Fruit fly (Drosophila melanogaster) whole organism, embryonic: ENCODE measurements around the gene CG34353.
A peak's percentile ranks its signal among the peaks of the same experiment; 100 is the strongest.

Source experiments
- Asciz ChIP-seq: fragments of 200-800 bp; sonication (Bioruptor generic); optimal IDR thresholded peaks from 2 replicates; lab custom pipeline; 2017; ENCODE audit warnings: missing biosample characterization, mild to moderate bottlenecking, missing genetic modification characterization, missing genetic modification reagents
- CG10209 ChIP-seq: fragments of 200-800 bp; sonication (Bioruptor generic); optimal IDR thresholded peaks from 3 replicates; lab custom pipeline; 2017; ENCODE audit warnings: missing biosample characterization, mild to moderate bottlenecking, missing genetic modification characterization, missing genetic modification reagents
- CG12104 ChIP-seq: fragments of 200-800 bp; sonication (Bioruptor generic); optimal IDR thresholded peaks from 3 replicates; lab custom pipeline; 2016; ENCODE audit warnings: missing biosample characterization, missing genetic modification characterization
- CG13775 ChIP-seq: fragments of 200-800 bp; sonication (Bioruptor generic); optimal IDR thresholded peaks from 3 replicates; lab custom pipeline; 2017; ENCODE audit warnings: missing biosample characterization, mild to moderate bottlenecking, missing genetic modification characterization
- CG1529 ChIP-seq: fragments of 200-800 bp; sonication (Bioruptor generic); optimal IDR thresholded peaks from 3 replicates; lab custom pipeline; 2018; ENCODE audit warnings: missing biosample characterization, missing genetic modification characterization
- CG15514 ChIP-seq: fragments of 200-800 bp; sonication (Bioruptor generic); optimal IDR thresholded peaks from 3 replicates; lab custom pipeline; 2017; ENCODE audit warnings: missing biosample characterization, missing genetic modification characterization, mild to moderate bottlenecking, moderate library complexity, missing genetic modification reagents
- CG16815 ChIP-seq: fragments of 200-800 bp; sonication (Bioruptor generic); optimal IDR thresholded peaks from 3 replicates; lab custom pipeline; 2017; ENCODE audit warnings: missing biosample characterization, mild to moderate bottlenecking, missing genetic modification characterization
- CG17186 ChIP-seq: fragments of 200-800 bp; sonication (Bioruptor generic); optimal IDR thresholded peaks from 3 replicates; lab custom pipeline; 2017; ENCODE audit warnings: missing biosample characterization, missing genetic modification reagents, missing genetic modification characterization
- CG18262 ChIP-seq: fragments of 200-800 bp; optimal IDR thresholded peaks from 3 replicates; lab custom pipeline; 2019; ENCODE audit warnings: missing biosample characterization, mild to moderate bottlenecking, missing genetic modification characterization, moderate library complexity
- CG18599 ChIP-seq: fragments of 200-800 bp; sonication (Bioruptor generic); optimal IDR thresholded peaks from 3 replicates; lab custom pipeline; 2017; ENCODE audit warnings: missing biosample characterization, missing genetic modification characterization, mild to moderate bottlenecking, moderate library complexity, missing genetic modification reagents
- CG32767 ChIP-seq: fragments of 200-800 bp; sonication (Bioruptor generic); IDR thresholded peaks from 2 replicates; pipeline ENCODE4 v1.3.6; 2022; ENCODE audit warnings: missing biosample characterization, missing genetic modification characterization
- CG3847 ChIP-seq: fragments of 200-800 bp; sonication (Bioruptor generic); IDR thresholded peaks from 2 replicates; pipeline ENCODE4 v1.3.6; 2022; ENCODE audit warnings: missing biosample characterization, missing genetic modification characterization
- CG4282 ChIP-seq: fragments of 200-800 bp; sonication (Bioruptor generic); optimal IDR thresholded peaks from 2 replicates; lab custom pipeline; 2016; ENCODE audit warnings: missing biosample characterization, missing genetic modification characterization
- CG4424 ChIP-seq: fragments of 200-800 bp; sonication (Bioruptor generic); optimal IDR thresholded peaks from 3 replicates; lab custom pipeline; 2016; ENCODE audit warnings: missing biosample characterization, missing genetic modification characterization
- CG6654 ChIP-seq: fragments of 200-800 bp; sonication (Bioruptor generic); optimal IDR thresholded peaks from 2 replicates; lab custom pipeline; 2017; ENCODE audit warnings: missing biosample characterization, mild to moderate bottlenecking, missing genetic modification characterization
- CG7928 ChIP-seq: fragments of 200-800 bp; sonication (Bioruptor generic); optimal IDR thresholded peaks from 2 replicates; lab custom pipeline; 2017; ENCODE audit warnings: missing biosample characterization, mild to moderate bottlenecking, missing genetic modification characterization
- CG8924 ChIP-seq: fragments of 200-800 bp; optimal IDR thresholded peaks from 3 replicates; lab custom pipeline; 2019; ENCODE audit warnings: missing biosample characterization, mild to moderate bottlenecking, missing genetic modification characterization, moderate library complexity
- CG9215 ChIP-seq: fragments of 200-800 bp; sonication (Bioruptor generic); IDR thresholded peaks from 2 replicates; pipeline ENCODE4 v1.3.6; 2022; ENCODE audit warnings: missing biosample characterization, missing genetic modification characterization
- CG9876 ChIP-seq: fragments of 200-800 bp; sonication (Bioruptor generic); optimal IDR thresholded peaks from 2 replicates; lab custom pipeline; 2016; ENCODE audit warnings: missing biosample characterization, missing genetic modification characterization
- CoRest ChIP-seq: fragments of 200-800 bp; sonication (Bioruptor generic); optimal IDR thresholded peaks from 3 replicates; lab custom pipeline; 2018; ENCODE audit warnings: missing biosample characterization, mild to moderate bottlenecking, missing genetic modification characterization, moderate library complexity
- Deaf1 ChIP-seq: fragments of 200-800 bp; optimal IDR thresholded peaks from 3 replicates; lab custom pipeline; 2019; ENCODE audit warnings: missing biosample characterization, mild to moderate bottlenecking, missing genetic modification characterization, moderate library complexity
- Doc2 ChIP-seq: fragments of 200-800 bp; sonication (Bioruptor generic); IDR thresholded peaks from 2 replicates; pipeline ENCODE4 v1.3.6; 2022; ENCODE audit warnings: missing biosample characterization, missing genetic modification characterization
- HHEX ChIP-seq: fragments of 200-800 bp; sonication (Bioruptor generic); optimal IDR thresholded peaks from 3 replicates; lab custom pipeline; 2017; ENCODE audit warnings: missing biosample characterization, mild to moderate bottlenecking, missing genetic modification characterization, missing genetic modification reagents
- Hr39 ChIP-seq: fragments of >200 bp; optimal IDR thresholded peaks from 2 replicates; lab custom pipeline; 2017
- Lpt ChIP-seq: fragments of >200 bp; optimal IDR thresholded peaks from 2 replicates; lab custom pipeline; 2018; ENCODE audit warnings: missing biosample characterization, missing genetic modification characterization
- Nf-YC ChIP-seq: fragments of 200-800 bp; optimal IDR thresholded peaks from 3 replicates; lab custom pipeline; 2019; ENCODE audit warnings: missing biosample characterization, mild to moderate bottlenecking, missing genetic modification characterization, moderate library complexity
- Pdp1 ChIP-seq, 2 experiments: fragments of 200-800 bp; sonication (Bioruptor generic); optimal IDR thresholded peaks; 3 replicates each; lab custom pipeline; 2016; ENCODE audit warnings: missing biosample characterization in 2 of 2, missing genetic modification characterization in 2 of 2, mild to moderate bottlenecking in 1 of 2, moderate library complexity in 1 of 2
- Rfx ChIP-seq: fragments of 200-800 bp; sonication (Bioruptor generic); IDR thresholded peaks from 2 replicates; pipeline ENCODE4 v1.3.6; 2022; ENCODE audit warnings: missing biosample characterization, missing genetic modification characterization
- Spps ChIP-seq: fragments of 200-800 bp; sonication (Bioruptor generic); optimal IDR thresholded peaks from 2 replicates; lab custom pipeline; 2018; ENCODE audit warnings: missing biosample characterization, mild to moderate bottlenecking, missing genetic modification characterization
- YL-1 ChIP-seq: fragments of 200-800 bp; sonication (Bioruptor generic); optimal IDR thresholded peaks from 3 replicates; lab custom pipeline; 2017; ENCODE audit warnings: missing biosample characterization, mild to moderate bottlenecking, missing genetic modification characterization
- ac ChIP-seq: fragments of 200-800 bp; sonication (Bioruptor generic); optimal IDR thresholded peaks from 3 replicates; lab custom pipeline; 2017; ENCODE audit warnings: missing biosample characterization, mild to moderate bottlenecking, missing genetic modification characterization
- bsh ChIP-seq, 2 experiments: fragments of 200-800 bp; sonication (Bioruptor generic); optimal IDR thresholded peaks; 2 replicates each; lab custom pipeline; 2017 to 2018; ENCODE audit warnings: mild to moderate bottlenecking in 2 of 2, missing biosample characterization in 2 of 2, missing genetic modification characterization in 2 of 2, moderate library complexity in 1 of 2
- cad ChIP-seq: fragments of >200 bp; optimal IDR thresholded peaks from 2 replicates; lab custom pipeline; 2017; ENCODE audit warnings: missing biosample characterization, missing genetic modification characterization
- cato ChIP-seq: fragments of 200-800 bp; sonication (Bioruptor generic); optimal IDR thresholded peaks from 2 replicates; lab custom pipeline; 2016; ENCODE audit warnings: missing biosample characterization, missing genetic modification characterization, borderline replicate concordance
- croc ChIP-seq: fragments of 200-800 bp; sonication (Bioruptor generic); conservative IDR thresholded peaks from 3 replicates; pipeline ENCODE4 v1.3.6; 2022; ENCODE audit warnings: missing biosample characterization, missing genetic modification characterization
- crol ChIP-seq: fragments of 200-800 bp; sonication (Bioruptor generic); IDR thresholded peaks from 2 replicates; pipeline ENCODE4 v1.3.6; 2022; ENCODE audit warnings: missing biosample characterization, missing genetic modification characterization
- dimm ChIP-seq: fragments of 200-800 bp; sonication (Bioruptor generic); IDR thresholded peaks from 2 replicates; pipeline ENCODE4 v1.3.6; 2022; ENCODE audit warnings: missing biosample characterization, missing genetic modification characterization
- dpn ChIP-seq, 2 experiments: fragments of 200-800 bp; sonication (Bioruptor generic); optimal IDR thresholded peaks; 3 replicates each; lab custom pipeline; 2016; ENCODE audit warnings: missing biosample characterization in 2 of 2, missing genetic modification characterization in 2 of 2
- eyg ChIP-seq: fragments of 200-800 bp; sonication (Bioruptor generic); optimal IDR thresholded peaks from 3 replicates; lab custom pipeline; 2016; ENCODE audit warnings: missing biosample characterization, missing genetic modification characterization
- grau ChIP-seq: fragments of 200-800 bp; optimal IDR thresholded peaks from 3 replicates; lab custom pipeline; 2019; ENCODE audit warnings: missing biosample characterization, mild to moderate bottlenecking, missing genetic modification characterization, moderate library complexity
- jumu ChIP-seq: fragments of 200-800 bp; sonication (Bioruptor generic); optimal IDR thresholded peaks from 3 replicates; lab custom pipeline; 2016; ENCODE audit warnings: missing biosample characterization, missing genetic modification characterization
- lbe ChIP-seq: fragments of 200-800 bp; sonication (Bioruptor generic); optimal IDR thresholded peaks from 2 replicates; lab custom pipeline; 2016; ENCODE audit warnings: missing biosample characterization, mild to moderate bottlenecking, missing genetic modification characterization
- lilli ChIP-seq: fragments of 200-800 bp; sonication (Bioruptor generic); optimal IDR thresholded peaks from 3 replicates; lab custom pipeline; 2016; ENCODE audit warnings: missing biosample characterization, missing genetic modification characterization
- phol ChIP-seq: fragments of 200-800 bp; sonication (Bioruptor generic); optimal IDR thresholded peaks from 3 replicates; lab custom pipeline; 2018; ENCODE audit warnings: missing biosample characterization, mild to moderate bottlenecking, missing genetic modification characterization, moderate library complexity
- rib ChIP-seq: fragments of 200-800 bp; sonication (Bioruptor generic); IDR thresholded peaks from 2 replicates; pipeline ENCODE4 v1.3.6; 2022; ENCODE audit warnings: missing biosample characterization, missing genetic modification characterization
- sens-2 ChIP-seq: fragments of 200-800 bp; sonication (Bioruptor generic); IDR thresholded peaks from 2 replicates; pipeline ENCODE4 v1.3.6; 2022; ENCODE audit warnings: missing biosample characterization, missing genetic modification characterization
- trem ChIP-seq: fragments of 200-800 bp; optimal IDR thresholded peaks from 3 replicates; lab custom pipeline; 2019; ENCODE audit warnings: missing biosample characterization, mild to moderate bottlenecking, missing genetic modification characterization, moderate library complexity
- tup ChIP-seq: fragments of 200-800 bp; sonication (Bioruptor generic); optimal IDR thresholded peaks from 2 replicates; lab custom pipeline; 2016; ENCODE audit warnings: missing biosample characterization, mild to moderate bottlenecking, missing genetic modification characterization, moderate library complexity
- unc-4 ChIP-seq: fragments of 200-800 bp; sonication (Bioruptor generic); IDR thresholded peaks from 2 replicates; pipeline ENCODE4 v1.3.6; 2022; ENCODE audit warnings: missing biosample characterization, missing genetic modification characterization; ENCODE audit not compliant: partially characterized antibody
- wek ChIP-seq: fragments of 200-800 bp; sonication (Bioruptor generic); optimal IDR thresholded peaks from 3 replicates; lab custom pipeline; 2018; ENCODE audit warnings: missing biosample characterization, mild to moderate bottlenecking, missing genetic modification characterization, moderate library complexity
- zen2 ChIP-seq: fragments of 200-800 bp; sonication (Bioruptor generic); IDR thresholded peaks from 3 replicates; pipeline ENCODE4 v1.3.6; 2022; ENCODE audit warnings: missing biosample characterization, missing genetic modification characterization; ENCODE audit not compliant: partially characterized antibody

CG34353 gene

dm6 chr3R:27948421-27948906, 42.8 kb upstream of the CG34353 start, which contains the start of gene Gp93 (continued):
- TF ChIP-seq CG16815 (GFP tag; lab: Kevin White, UChicago), result peak; percentile 30
- TF ChIP-seq CG12104 (GFP tag; lab: Kevin White, UChicago), result no peak
- TF ChIP-seq Rfx, result peak; percentile 80
- TF ChIP-seq Deaf1, result no peak
- peak; percentile 37 for TF ChIP-seq HHEX (GFP tag; lab: Kevin White, UChicago)
- TF ChIP-seq CG18262 (tag; lab: Kevin White, UChicago), result peak; percentile 72
- TF ChIP-seq Spps (tag; lab: Kevin White, UChicago), result peak; percentile 8
- TF ChIP-seq wek (GFP tag; lab: Kevin White, UChicago), result no peak
- TF ChIP-seq CG4282 (GFP tag; lab: Kevin White, UChicago), result no peak
- TF ChIP-seq cad (GFP tag; lab: Kevin White, UChicago), result no peak
- TF ChIP-seq CG4424 (GFP tag; lab: Kevin White, UChicago), result peak; percentile 50
- TF ChIP-seq trem (tag; lab: Kevin White, UChicago), result peak; percentile 29
- TF ChIP-seq CG18599 (GFP tag; lab: Kevin White, UChicago), result peak; percentile 30
- no peak for TF ChIP-seq zen2 (GFP tag; lab: Robert Waterston, UW)
- no peak for TF ChIP-seq CG9876 (GFP tag; lab: Kevin White, UChicago)
- no peak for TF ChIP-seq jumu (GFP tag; lab: Kevin White, UChicago)
- no peak for TF ChIP-seq Nf-YC (tag; lab: Kevin White, UChicago)
- TF ChIP-seq CG9215, result peak; percentile 62
- TF ChIP-seq CG7928, result peak; percentile 19
- no peak for TF ChIP-seq Hr39
- no peak for TF ChIP-seq Doc2
- peak; percentile 30 for TF ChIP-seq lbe
- no peak; the same call in 1 of the 2 replicates for TF ChIP-seq CG32767 (GFP tag; lab: Robert Waterston, UW)
- TF ChIP-seq eyg (GFP tag; lab: Kevin White, UChicago), result no peak
- TF ChIP-seq tup (GFP tag; lab: Kevin White, UChicago), result no peak
- peak; percentile 74 for TF ChIP-seq CoRest (tag; lab: Kevin White, UChicago)
- no peak for TF ChIP-seq rib (GFP tag; lab: Robert Waterston, UW)
- peak; percentile 66 for TF ChIP-seq lilli (GFP tag; lab: Kevin White, UChicago)
- TF ChIP-seq grau (tag; lab: Kevin White, UChicago), result peak; percentile 68
- no peak for TF ChIP-seq CG17186
- peak; percentile 3 for TF ChIP-seq cato
- no peak; the same call in 1 of the 2 replicates for TF ChIP-seq sens-2 (GFP tag; lab: Robert Waterston, UW)
- no peak for TF ChIP-seq ac (GFP tag; lab: Kevin White, UChicago)
- no peak for TF ChIP-seq unc-4 (GFP tag; lab: Robert Waterston, UW)
- TF ChIP-seq dpn (GFP tag; optimal IDR thresholded peaks at IDR 0.05; lab: Kevin White, UChicago), result peak; percentile 25 to 64
- peak; percentile 67 for TF ChIP-seq CG13775 (GFP tag; lab: Kevin White, UChicago)
- peak in 1 of 2 experiments; percentile 34 for TF ChIP-seq Pdp1 (GFP tag; optimal IDR thresholded peaks at IDR 0.05; lab: Kevin White, UChicago)
- TF ChIP-seq CG6654 (GFP tag; lab: Kevin White, UChicago), result no peak
- no peak for TF ChIP-seq CG1529 (GFP tag; lab: Kevin White, UChicago)
- peak; percentile 49; the same call in 1 of the 3 replicates for TF ChIP-seq croc (GFP tag; lab: Robert Waterston, UW)
- peak; percentile 59 for TF ChIP-seq phol (tag; lab: Kevin White, UChicago)
- no peak for TF ChIP-seq Lpt (GFP tag; lab: Kevin White, UChicago)
- TF ChIP-seq CG3847, result peak; percentile 49
- TF ChIP-seq crol, result no peak
- no peak for TF ChIP-seq CG10209 (GFP tag; lab: Kevin White, UChicago)
- peak; percentile 13 for TF ChIP-seq CG15514 (GFP tag; lab: Kevin White, UChicago)
- TF ChIP-seq YL-1, result peak; percentile 95
- peak; percentile 16; the same call in 1 of the 2 replicates for TF ChIP-seq dimm (GFP tag; lab: Robert Waterston, UW)
- TF ChIP-seq CG8924, result peak; percentile 70
- TF ChIP-seq bsh (GFP tag; optimal IDR thresholded peaks at IDR 0.05; lab: Kevin White, UChicago), result peak; percentile 20 to 53
- TF ChIP-seq Asciz, result no peak
